Worm (Caenorhabditis elegans) whole organism, L2 larva: ENCODE measurements around the gene Y110A2AL.7.

Experiments used
- aly-2 ChIP-seq: fragments of 150-350 bp; optimal IDR thresholded peaks from 2 replicates; lab custom pipeline; 2014; ENCODE audit warnings: missing biosample characterization, missing genetic modification characterization
- ama-1 ChIP-seq: fragments of 150-350 bp; optimal IDR thresholded peaks from 2 replicates; lab custom pipeline; 2018; ENCODE audit warnings: inconsistent platforms
- blmp-1 ChIP-seq: sonication (generic microtip); optimal IDR thresholded peaks from 2 replicates; lab custom pipeline; 2017; ENCODE audit warnings: missing genetic modification characterization, mild to moderate bottlenecking, missing compliant biosample characterization, antibody characterized with exemption, moderate library complexity; ENCODE audit not compliant: insufficient read depth
- egl-27 ChIP-seq: sonication (generic microtip); optimal IDR thresholded peaks from 3 replicates; lab custom pipeline; 2017; ENCODE audit warnings: missing biosample characterization, missing genetic modification reagents, missing genetic modification characterization
- lin-13 ChIP-seq: fragments of 150-350 bp; optimal IDR thresholded peaks from 2 replicates; lab custom pipeline; 2014; ENCODE audit warnings: missing biosample characterization, missing genetic modification reagents, missing genetic modification characterization
- nhr-12 ChIP-seq: fragments of 150-350 bp; optimal IDR thresholded peaks from 2 replicates; lab custom pipeline; 2014; ENCODE audit warnings: missing biosample characterization, missing genetic modification characterization
- nhr-237 ChIP-seq: fragments of 150-350 bp; optimal IDR thresholded peaks from 2 replicates; lab custom pipeline; 2014; ENCODE audit warnings: missing biosample characterization, missing genetic modification characterization
- nhr-25 ChIP-seq: fragments of 150-350 bp; sonication (generic microtip); optimal IDR thresholded peaks from 3 replicates; lab custom pipeline; 2014; ENCODE audit warnings: missing biosample characterization, missing genetic modification characterization
- nhr-77 ChIP-seq: fragments of 150-350 bp; optimal IDR thresholded peaks from 2 replicates; lab custom pipeline; 2014; ENCODE audit warnings: missing biosample characterization, missing genetic modification characterization
- snpc-4 ChIP-seq: fragments of 150-350 bp; optimal IDR thresholded peaks from 2 replicates; lab custom pipeline; 2014; ENCODE audit warnings: missing biosample characterization, missing genetic modification characterization
- ztf-4 ChIP-seq: fragments of 150-350 bp; optimal IDR thresholded peaks from 2 replicates; lab custom pipeline; 2014; ENCODE audit warnings: missing biosample characterization, missing genetic modification characterization

DNA sequence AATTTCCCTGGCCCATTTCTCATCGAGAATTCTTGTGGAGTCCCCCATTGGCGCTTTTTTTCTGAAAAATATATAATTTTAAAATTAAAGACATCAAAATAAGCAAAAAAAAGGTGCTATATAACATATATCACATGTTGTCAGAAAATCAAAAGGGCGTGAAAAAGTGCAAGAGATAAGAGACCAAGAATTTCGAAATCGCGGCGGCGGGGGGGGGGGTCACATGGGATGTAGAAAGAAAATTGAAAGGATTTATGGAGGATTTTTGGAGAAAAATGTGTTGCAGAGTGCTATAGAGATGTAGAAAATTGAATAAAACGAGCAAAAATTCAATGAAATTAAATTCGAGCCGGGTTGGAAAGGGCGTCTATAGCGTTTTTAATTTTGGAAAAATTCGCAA is 11.8 kb downstream of the Y110A2AL.7 start, which contains the start of gene K12H6.6:
- TF ChIP-seq aly-2 (tag; lab: Kevin White, UChicago) (no peak), blmp-1 (tag; lab: Kevin White, UChicago) (no peak), ama-1 (lab: Kevin White, UChicago) (no peak), nhr-25 (tag; lab: Kevin White, UChicago) (no peak), ztf-4 (no peak), nhr-12 (tag; lab: Kevin White, UChicago) (no peak), nhr-77 (tag; lab: Kevin White, UChicago) (no peak), lin-13 (GFP tag; lab: Kevin White, UChicago) (no peak), snpc-4 (tag; lab: Kevin White, UChicago) (no peak), egl-27 (tag; lab: Kevin White, UChicago) (no peak), nhr-237 (no peak)
